Worm (Caenorhabditis elegans): Measurements from ENCODE around the gene sre-28.

ce11 chrV:9922481-9922880 is 21.7 kb upstream of the sre-28 start, which contains the start of gene C50H2.7:
- TF ChIP-seq ref-1 (GFP tag; conservative IDR thresholded peaks at IDR 0.05) = no peak
- TF ChIP-seq T22C8.4 (GFP tag; IDR thresholded peaks at IDR 0.05) = no peak
- no peak for TF ChIP-seq ztf-29 (GFP tag; IDR thresholded peaks at IDR 0.05)
- no peak for TF ChIP-seq med-1 (GFP tag; optimal IDR thresholded peaks at IDR 0.05; ENCODE audit: insufficient read depth)
- no peak for TF ChIP-seq flt-1 (GFP tag; IDR thresholded peaks at IDR 0.05)
- TF ChIP-seq cog-1 (tag; optimal IDR thresholded peaks at IDR 0.05) = no peak
- no peak for TF ChIP-seq tab-1 (GFP tag; IDR thresholded peaks at IDR 0.05)

Data from whole organism, midembryonic.